Worm (Caenorhabditis elegans): ENCODE measurements around the gene pld-1.

The pld-1 gene

ce11 chrII:5103784-5104457 is 12.4 kb upstream of the pld-1 start, which contains the start of the genes C04G6.11 and mpk-2:
C04G6.11 (minus strand) TSS chrII:5103834.
mpk-2 (plus strand) TSS chrII:5104118.
- TF ChIP-seq tab-1 (GFP tag; IDR thresholded peaks at IDR 0.05) (no peak), ztf-29 (GFP tag; IDR thresholded peaks at IDR 0.05) (no peak), cog-1 (tag; optimal IDR thresholded peaks at IDR 0.05) (no peak), med-1 (GFP tag; optimal IDR thresholded peaks at IDR 0.05; ENCODE audit: insufficient read depth) (no peak), ztf-23 (GFP tag; IDR thresholded peaks at IDR 0.05) (no peak), T22C8.4 (GFP tag; IDR thresholded peaks at IDR 0.05) (no peak), flt-1 (GFP tag; IDR thresholded peaks at IDR 0.05) (no peak), ref-1 (GFP tag; conservative IDR thresholded peaks at IDR 0.05) (no peak)

- TF ChIP-seq ztf-23 (GFP tag; IDR thresholded peaks at IDR 0.05) (no peak), klf-2 (GFP tag; conservative IDR thresholded peaks at IDR 0.05) (no peak), med-1 (GFP tag; optimal IDR thresholded peaks at IDR 0.05; ENCODE audit: insufficient read depth) (no peak), tab-1 (GFP tag; IDR thresholded peaks at IDR 0.05) (no peak), ztf-29 (GFP tag; IDR thresholded peaks at IDR 0.05) (no peak), flt-1 (GFP tag; IDR thresholded peaks at IDR 0.05) (no peak), cog-1 (tag; optimal IDR thresholded peaks at IDR 0.05) (no peak), ref-1 (GFP tag; conservative IDR thresholded peaks at IDR 0.05) (no peak)
Measured at ce11 chrII:5103189-5103588, 11.7 kb upstream of the pld-1 start.

ce11 chrII:5101701-5102100 is 10.2 kb upstream of the pld-1 start, which contains the start of the genes idpb-3 and idpb-1:
idpb-3 (minus strand) TSS chrII:5101801.
idpb-1 (plus strand) TSS chrII:5101984.
- TF ChIP-seq klf-2 (GFP tag; conservative IDR thresholded peaks at IDR 0.05) (no peak), tab-1 (GFP tag; IDR thresholded peaks at IDR 0.05) (no peak)

- TF ChIP-seq med-1 (GFP tag; optimal IDR thresholded peaks at IDR 0.05; ENCODE audit: insufficient read depth) (no peak), ztf-29 (GFP tag; IDR thresholded peaks at IDR 0.05) (no peak), cog-1 (tag; optimal IDR thresholded peaks at IDR 0.05) (no peak), tab-1 (GFP tag; IDR thresholded peaks at IDR 0.05) (no peak), ztf-23 (GFP tag; IDR thresholded peaks at IDR 0.05) (no peak), klf-2 (GFP tag; conservative IDR thresholded peaks at IDR 0.05) (no peak), flt-1 (GFP tag; IDR thresholded peaks at IDR 0.05) (no peak), ref-1 (GFP tag; conservative IDR thresholded peaks at IDR 0.05) (no peak), T22C8.4 (GFP tag; IDR thresholded peaks at IDR 0.05) (no peak)
Measured at ce11 chrII:5099649-5100048, 8.2 kb upstream of the pld-1 start, which contains the start of gene C04G6.6. C04G6.6 (minus strand) TSS chrII:5099749.

- TF ChIP-seq T22C8.4 (GFP tag; IDR thresholded peaks at IDR 0.05), result no peak
- no peak for TF ChIP-seq flt-1 (GFP tag; IDR thresholded peaks at IDR 0.05)
- no peak for TF ChIP-seq klf-2 (GFP tag; conservative IDR thresholded peaks at IDR 0.05)
- no peak for TF ChIP-seq med-1 (GFP tag; optimal IDR thresholded peaks at IDR 0.05; ENCODE audit: insufficient read depth)
- TF ChIP-seq ztf-29 (GFP tag; IDR thresholded peaks at IDR 0.05), result no peak
- no peak for TF ChIP-seq ztf-23 (GFP tag; IDR thresholded peaks at IDR 0.05)
- TF ChIP-seq cog-1 (tag; optimal IDR thresholded peaks at IDR 0.05), result no peak
- no peak for TF ChIP-seq tab-1 (GFP tag; IDR thresholded peaks at IDR 0.05)
- no peak for TF ChIP-seq ref-1 (GFP tag; conservative IDR thresholded peaks at IDR 0.05)
Measured at ce11 chrII:5099034-5099433, 7.5 kb upstream of the pld-1 start.

- TF ChIP-seq klf-2 (GFP tag; conservative IDR thresholded peaks at IDR 0.05) (peak; percentile 98), flt-1 (GFP tag; IDR thresholded peaks at IDR 0.05) (peak; percentile 88), tab-1 (GFP tag; IDR thresholded peaks at IDR 0.05) (peak; percentile 85), ztf-23 (GFP tag; IDR thresholded peaks at IDR 0.05) (peak; percentile 98), ztf-29 (GFP tag; IDR thresholded peaks at IDR 0.05) (peak; percentile 57; the same call in 1 of the 2 replicates), ref-1 (GFP tag; conservative IDR thresholded peaks at IDR 0.05) (peak; percentile 99)
Measured at ce11 chrII:5097463-5097862, 6.0 kb upstream of the pld-1 start.

ce11 chrII:5093945-5094344 is 2.5 kb upstream of the pld-1 start, which contains the start of gene C04G6.13:
C04G6.13 (plus strand) TSS chrII:5094245.
- TF ChIP-seq med-1 (GFP tag; optimal IDR thresholded peaks at IDR 0.05; ENCODE audit: insufficient read depth), result no peak
- no peak for TF ChIP-seq klf-2 (GFP tag; conservative IDR thresholded peaks at IDR 0.05)
- no peak for TF ChIP-seq ref-1 (GFP tag; conservative IDR thresholded peaks at IDR 0.05)
- TF ChIP-seq ztf-23 (GFP tag; IDR thresholded peaks at IDR 0.05), result no peak
- TF ChIP-seq T22C8.4 (GFP tag; IDR thresholded peaks at IDR 0.05), result no peak
- no peak for TF ChIP-seq flt-1 (GFP tag; IDR thresholded peaks at IDR 0.05)
- no peak for TF ChIP-seq ztf-29 (GFP tag; IDR thresholded peaks at IDR 0.05)
- TF ChIP-seq tab-1 (GFP tag; IDR thresholded peaks at IDR 0.05), result no peak
- TF ChIP-seq cog-1 (tag; optimal IDR thresholded peaks at IDR 0.05), result no peak

DNA sequence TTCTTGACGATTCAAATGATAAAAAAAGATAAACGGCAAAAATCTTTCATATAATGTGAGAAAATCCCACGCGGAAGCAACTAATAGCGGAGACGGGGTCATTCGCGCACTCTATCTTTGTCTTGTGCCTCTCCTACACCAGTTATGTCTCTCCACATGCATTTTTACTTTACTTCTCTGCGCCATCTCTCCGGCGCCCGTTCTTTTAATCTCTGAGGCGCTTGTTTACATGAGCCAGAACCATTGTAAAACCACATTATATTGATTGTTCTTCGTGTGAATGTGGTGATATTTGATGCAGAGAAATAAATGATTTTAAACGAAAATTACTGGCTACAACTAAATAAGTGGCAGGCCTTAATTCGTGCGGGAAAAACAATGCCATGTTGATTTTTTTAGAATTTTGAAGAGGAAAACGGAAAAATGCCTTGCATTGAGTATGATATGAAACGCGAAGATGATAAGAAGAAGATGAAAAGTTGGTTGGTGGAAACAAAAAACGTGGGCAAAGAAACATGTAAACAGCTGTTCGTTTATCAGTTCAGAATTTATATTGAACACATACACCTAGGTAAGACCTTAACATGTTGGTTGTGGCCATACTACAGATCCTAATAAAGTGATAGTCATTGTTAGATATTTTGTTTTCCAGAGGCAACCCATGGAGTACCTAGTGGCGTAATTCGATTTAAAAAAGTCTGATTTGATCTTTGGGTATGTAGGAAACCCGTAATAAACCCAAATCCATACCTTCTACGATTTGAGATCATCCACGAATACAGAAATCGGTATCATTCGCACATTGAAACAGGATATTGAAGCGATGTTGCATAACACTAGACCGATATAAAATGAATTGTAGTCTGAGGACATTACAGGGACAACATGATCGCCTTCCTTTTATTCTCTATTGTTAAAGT is 1.1 kb upstream of the pld-1 start, which contains the start of gene C04G6.2:
C04G6.2 (plus strand) TSS at position 870 of the 920 bp plus-strand sequence.
- no peak for TF ChIP-seq med-1 (GFP tag; optimal IDR thresholded peaks at IDR 0.05; ENCODE audit: insufficient read depth)
- TF ChIP-seq cog-1 (tag; optimal IDR thresholded peaks at IDR 0.05), result peak; percentile 82

ce11 chrII:5086143-5086542 is 5.3 kb downstream of the pld-1 start:
- TF ChIP-seq T22C8.4 (GFP tag; IDR thresholded peaks at IDR 0.05) (no peak), med-1 (GFP tag; optimal IDR thresholded peaks at IDR 0.05; ENCODE audit: insufficient read depth) (no peak), cog-1 (tag; optimal IDR thresholded peaks at IDR 0.05) (no peak), ztf-29 (GFP tag; IDR thresholded peaks at IDR 0.05) (no peak), ref-1 (GFP tag; conservative IDR thresholded peaks at IDR 0.05) (no peak), ztf-23 (GFP tag; IDR thresholded peaks at IDR 0.05) (no peak)

All from whole organism, midembryonic.